Fruit fly (Drosophila melanogaster) whole organism, embryonic: Measurements from ENCODE around the gene CG42263.

Experiments used
- Ada2b ChIP-seq: fragments of 200-800 bp; sonication (Bioruptor generic); IDR thresholded peaks from 2 replicates; pipeline ENCODE4 v1.3.6; 2022; ENCODE audit warnings: missing biosample characterization, missing genetic modification characterization
- CG10366 ChIP-seq: fragments of 200-800 bp; sonication (Bioruptor generic); IDR thresholded peaks from 2 replicates; pipeline ENCODE4 v1.3.6; 2022; ENCODE audit warnings: missing biosample characterization, missing genetic modification characterization
- CG12744 ChIP-seq: fragments of 200-800 bp; sonication (Bioruptor generic); optimal IDR thresholded peaks from 2 replicates; lab custom pipeline; 2016; ENCODE audit warnings: missing biosample characterization, missing genetic modification characterization
- CG14441 ChIP-seq: fragments of 200-800 bp; sonication (Bioruptor generic); IDR thresholded peaks from 2 replicates; pipeline ENCODE4 v1.3.6; 2022; ENCODE audit warnings: missing biosample characterization, missing genetic modification characterization
- CG17186 ChIP-seq: fragments of 200-800 bp; sonication (Bioruptor generic); optimal IDR thresholded peaks from 3 replicates; lab custom pipeline; 2017; ENCODE audit warnings: missing biosample characterization, missing genetic modification reagents, missing genetic modification characterization
- CG17612 ChIP-seq: fragments of 200-800 bp; sonication (Bioruptor generic); IDR thresholded peaks from 2 replicates; pipeline ENCODE4 v1.3.6; 2022; ENCODE audit warnings: missing biosample characterization, missing genetic modification characterization
- CG18764 ChIP-seq: fragments of 200-800 bp; sonication (Bioruptor generic); optimal IDR thresholded peaks from 3 replicates; lab custom pipeline; 2016; ENCODE audit warnings: missing biosample characterization, missing genetic modification characterization
- CG2129 ChIP-seq: fragments of 200-800 bp; sonication (Bioruptor generic); IDR thresholded peaks from 2 replicates; pipeline ENCODE4 v1.3.6; 2022; ENCODE audit warnings: missing biosample characterization, missing genetic modification characterization; ENCODE audit not compliant: partially characterized antibody
- CG30020 ChIP-seq: fragments of 200-800 bp; optimal IDR thresholded peaks from 2 replicates; lab custom pipeline; 2019; ENCODE audit warnings: missing biosample characterization, mild to moderate bottlenecking, missing genetic modification characterization, moderate library complexity
- CG3995 ChIP-seq: fragments of 200-800 bp; sonication (Bioruptor generic); optimal IDR thresholded peaks from 3 replicates; lab custom pipeline; 2016; ENCODE audit warnings: missing biosample characterization, missing genetic modification characterization
- CG5180 ChIP-seq: fragments of 200-800 bp; sonication (Bioruptor generic); optimal IDR thresholded peaks from 3 replicates; lab custom pipeline; 2017; ENCODE audit warnings: missing biosample characterization, missing genetic modification characterization, mild to moderate bottlenecking, moderate library complexity, missing genetic modification reagents
- CG7963 ChIP-seq: fragments of 200-800 bp; sonication (Bioruptor generic); IDR thresholded peaks from 3 replicates; pipeline ENCODE4 v1.3.6; 2022; ENCODE audit warnings: missing biosample characterization, missing genetic modification characterization; ENCODE audit not compliant: partially characterized antibody
- CG8765 ChIP-seq: fragments of 200-800 bp; sonication (Bioruptor generic); IDR thresholded peaks from 2 replicates; pipeline ENCODE4 v1.3.6; 2022; ENCODE audit warnings: missing biosample characterization, missing genetic modification characterization
- CG9609 ChIP-seq: fragments of 200-800 bp; sonication (Bioruptor generic); optimal IDR thresholded peaks from 3 replicates; lab custom pipeline; 2016; ENCODE audit warnings: missing biosample characterization, missing genetic modification characterization
- D ChIP-seq, 2 experiments: fragments of 200-800 bp in 1 of 2; fragments of >200 bp in 1 of 2; sonication (Bioruptor generic) in 1 of 2; optimal IDR thresholded peaks; 2 replicates in 1 of 2; 3 replicates in 1 of 2; lab custom pipeline; 2017; ENCODE audit warnings: mild to moderate bottlenecking in 1 of 2, missing biosample characterization in 1 of 2, missing genetic modification characterization in 1 of 2, missing genetic modification reagents in 1 of 2
- Dbx ChIP-seq: fragments of 200-800 bp; sonication (Bioruptor generic); IDR thresholded peaks from 3 replicates; pipeline ENCODE4 v1.3.6; 2022; ENCODE audit warnings: missing biosample characterization, missing genetic modification characterization
- Deaf1 ChIP-seq: fragments of 200-800 bp; optimal IDR thresholded peaks from 3 replicates; lab custom pipeline; 2019; ENCODE audit warnings: missing biosample characterization, mild to moderate bottlenecking, missing genetic modification characterization, moderate library complexity
- E2f1 ChIP-seq: fragments of 200-800 bp; sonication (Bioruptor generic); IDR thresholded peaks from 2 replicates; pipeline ENCODE4 v1.3.6; 2022; ENCODE audit warnings: missing biosample characterization, missing genetic modification characterization
- HLHmδ ChIP-seq: fragments of 200-800 bp; sonication (Bioruptor generic); optimal IDR thresholded peaks from 2 replicates; lab custom pipeline; 2018; ENCODE audit warnings: missing biosample characterization, mild to moderate bottlenecking, missing genetic modification characterization, moderate library complexity
- Hr78 ChIP-seq, 2 experiments: fragments of 200-800 bp in 1 of 2; fragments of >200 bp in 1 of 2; sonication (Bioruptor generic) in 1 of 2; optimal IDR thresholded peaks; 2 replicates each; lab custom pipeline; 2017 to 2019; ENCODE audit warnings: missing biosample characterization in 2 of 2, missing genetic modification characterization in 2 of 2, mild to moderate bottlenecking in 1 of 2, moderate library complexity in 1 of 2
- Jarid2 ChIP-seq: fragments of 200-800 bp; sonication (Bioruptor generic); optimal IDR thresholded peaks from 3 replicates; lab custom pipeline; 2017; ENCODE audit warnings: mild to moderate bottlenecking, missing biosample characterization, missing genetic modification reagents, missing genetic modification characterization
- NFAT ChIP-seq: fragments of 200-800 bp; sonication (Bioruptor generic); IDR thresholded peaks from 2 replicates; pipeline ENCODE4 v1.3.6; 2022; ENCODE audit warnings: missing biosample characterization, missing genetic modification characterization
- NK7.1 ChIP-seq: fragments of 200-800 bp; sonication (Bioruptor generic); optimal IDR thresholded peaks from 3 replicates; lab custom pipeline; 2016; ENCODE audit warnings: missing biosample characterization, missing genetic modification characterization
- Oli ChIP-seq: fragments of 200-800 bp; sonication (Bioruptor generic); optimal IDR thresholded peaks from 2 replicates; lab custom pipeline; 2018; ENCODE audit warnings: missing biosample characterization, mild to moderate bottlenecking, missing genetic modification characterization, moderate library complexity
- PHDP ChIP-seq: fragments of 200-800 bp; sonication (Bioruptor generic); optimal IDR thresholded peaks from 3 replicates; lab custom pipeline; 2018; ENCODE audit warnings: missing biosample characterization, mild to moderate bottlenecking, missing genetic modification characterization, moderate library complexity
- Spps ChIP-seq: fragments of 200-800 bp; sonication (Bioruptor generic); optimal IDR thresholded peaks from 2 replicates; lab custom pipeline; 2018; ENCODE audit warnings: missing biosample characterization, mild to moderate bottlenecking, missing genetic modification characterization
- Vsx1 ChIP-seq: fragments of 200-800 bp; sonication (Bioruptor generic); optimal IDR thresholded peaks from 2 replicates; lab custom pipeline; 2017; ENCODE audit warnings: missing biosample characterization, mild to moderate bottlenecking, missing genetic modification characterization, missing genetic modification reagents
- ac ChIP-seq: fragments of 200-800 bp; sonication (Bioruptor generic); optimal IDR thresholded peaks from 3 replicates; lab custom pipeline; 2017; ENCODE audit warnings: missing biosample characterization, mild to moderate bottlenecking, missing genetic modification characterization
- br ChIP-seq: fragments of >200 bp; optimal IDR thresholded peaks from 2 replicates; lab custom pipeline; 2017
- caup ChIP-seq: fragments of 200-800 bp; sonication (Bioruptor generic); optimal IDR thresholded peaks from 3 replicates; lab custom pipeline; 2017; ENCODE audit warnings: missing biosample characterization, mild to moderate bottlenecking, missing genetic modification characterization, moderate library complexity; ENCODE audit not compliant: severe bottlenecking
- ci ChIP-seq: fragments of 200-800 bp; sonication (Bioruptor generic); IDR thresholded peaks from 3 replicates; pipeline ENCODE4 v1.3.6; 2022; ENCODE audit warnings: missing biosample characterization, missing genetic modification characterization
- crc ChIP-seq: fragments of 200-800 bp; sonication (Bioruptor generic); optimal IDR thresholded peaks from 2 replicates; lab custom pipeline; 2016; ENCODE audit warnings: missing biosample characterization, missing genetic modification characterization
- dan ChIP-seq: fragments of 200-800 bp; sonication (Bioruptor generic); IDR thresholded peaks from 2 replicates; pipeline ENCODE4 v1.3.6; 2022; ENCODE audit warnings: missing biosample characterization, missing genetic modification characterization
- fd102C ChIP-seq: fragments of 200-800 bp; sonication (Bioruptor generic); optimal IDR thresholded peaks from 2 replicates; lab custom pipeline; 2018; ENCODE audit warnings: missing biosample characterization, mild to moderate bottlenecking, missing genetic modification characterization, moderate library complexity
- fd96Cb ChIP-seq: fragments of 200-800 bp; sonication (Bioruptor generic); optimal IDR thresholded peaks from 2 replicates; lab custom pipeline; 2018; ENCODE audit warnings: missing biosample characterization, mild to moderate bottlenecking, missing genetic modification characterization, moderate library complexity
- fu2 ChIP-seq: fragments of 200-800 bp; sonication (Bioruptor generic); optimal IDR thresholded peaks from 2 replicates; lab custom pipeline; 2016; ENCODE audit warnings: missing biosample characterization, missing genetic modification characterization
- gce ChIP-seq: fragments of 200-800 bp; sonication (Bioruptor generic); IDR thresholded peaks from 3 replicates; pipeline ENCODE4 v1.3.6; 2022; ENCODE audit warnings: missing biosample characterization, missing genetic modification characterization
- ken ChIP-seq: fragments of 200-800 bp; sonication (Bioruptor generic); IDR thresholded peaks from 3 replicates; pipeline ENCODE4 v1.3.6; 2022; ENCODE audit warnings: missing biosample characterization, missing genetic modification characterization
- lilli ChIP-seq: fragments of 200-800 bp; sonication (Bioruptor generic); optimal IDR thresholded peaks from 3 replicates; lab custom pipeline; 2016; ENCODE audit warnings: missing biosample characterization, missing genetic modification characterization
- pita ChIP-seq: fragments of 200-800 bp; sonication (Bioruptor generic); optimal IDR thresholded peaks from 2 replicates; lab custom pipeline; 2017; ENCODE audit warnings: missing biosample characterization, mild to moderate bottlenecking, missing genetic modification characterization
- prd ChIP-seq, 3 experiments: fragments of >200 bp in 2 of 3; fragments of 200-800 bp in 1 of 3; sonication (Bioruptor generic) in 1 of 3; optimal IDR thresholded peaks in 2 of 3; IDR thresholded peaks in 1 of 3; 2 replicates in 2 of 3; 3 replicates in 1 of 3; pipeline versions ENCODE4 v1.3.6 to Lab custom; 2017 to 2022; ENCODE audit warnings: missing biosample characterization in 1 of 3, missing genetic modification characterization in 1 of 3
- row ChIP-seq: fragments of 200-800 bp; sonication (Bioruptor generic); IDR thresholded peaks from 3 replicates; pipeline ENCODE4 v1.3.6; 2022; ENCODE audit warnings: missing biosample characterization, missing genetic modification characterization
- schlank ChIP-seq: fragments of 200-800 bp; sonication (Bioruptor generic); optimal IDR thresholded peaks from 2 replicates; lab custom pipeline; 2018; ENCODE audit warnings: missing biosample characterization, mild to moderate bottlenecking, missing genetic modification characterization
- shn ChIP-seq: fragments of 200-800 bp; sonication (Bioruptor generic); optimal IDR thresholded peaks from 3 replicates; lab custom pipeline; 2016; ENCODE audit warnings: missing biosample characterization, missing genetic modification characterization
- sr ChIP-seq: fragments of 200-800 bp; sonication (Bioruptor generic); IDR thresholded peaks from 3 replicates; pipeline ENCODE4 v1.3.6; 2022; ENCODE audit warnings: missing biosample characterization, missing genetic modification characterization
- stc ChIP-seq: fragments of 200-800 bp; sonication (Bioruptor generic); IDR thresholded peaks from 2 replicates; pipeline ENCODE4 v1.3.6; 2022; ENCODE audit warnings: missing biosample characterization, missing genetic modification characterization
- tgo ChIP-seq: fragments of 200-800 bp; sonication (Bioruptor generic); IDR thresholded peaks from 3 replicates; pipeline ENCODE4 v1.3.6; 2022; ENCODE audit warnings: missing biosample characterization, missing genetic modification characterization
- tin ChIP-seq: fragments of 200-800 bp; sonication (Bioruptor generic); optimal IDR thresholded peaks from 3 replicates; lab custom pipeline; 2016; ENCODE audit warnings: missing biosample characterization, missing genetic modification characterization
- unpg ChIP-seq: fragments of 200-800 bp; sonication (Bioruptor generic); optimal IDR thresholded peaks from 3 replicates; lab custom pipeline; 2018; ENCODE audit warnings: missing biosample characterization, mild to moderate bottlenecking, missing genetic modification characterization, moderate library complexity
- vnd ChIP-seq: fragments of 200-800 bp; sonication (Bioruptor generic); IDR thresholded peaks from 3 replicates; pipeline ENCODE4 v1.3.6; 2022; ENCODE audit warnings: missing biosample characterization, missing genetic modification characterization; ENCODE audit not compliant: partially characterized antibody

CG42263 gene

dm6 chr3L:19991714-19992231 lies 36.2 kb upstream of the CG42263 start, which contains the start of the genes CG7646 and Nca (continued):
- TF ChIP-seq Deaf1 (tag; lab: Kevin White, UChicago) (no peak), CG17186 (peak; percentile 6), Spps (tag; lab: Kevin White, UChicago) (no peak), pita (no peak), CG5180 (no peak), Hr78 (GFP tag; optimal IDR thresholded peaks at IDR 0.05; lab: Kevin White, UChicago) (no peak), CG18764 (GFP tag; lab: Kevin White, UChicago) (no peak), D (optimal IDR thresholded peaks at IDR 0.05; lab: Kevin White, UChicago) (no peak), D (GFP tag; optimal IDR thresholded peaks at IDR 0.05; lab: Kevin White, UChicago) (no peak), CG14441 (GFP tag; lab: Robert Waterston, UW) (no peak), Ada2b (GFP tag; lab: Robert Waterston, UW) (no peak), caup (GFP tag; lab: Kevin White, UChicago) (no peak), fd102C (GFP tag; lab: Kevin White, UChicago) (no peak), tgo (GFP tag; lab: Robert Waterston, UW) (no peak), fd96Cb (tag; lab: Kevin White, UChicago) (no peak), HLHmδ (GFP tag; lab: Kevin White, UChicago) (no peak), unpg (GFP tag; lab: Kevin White, UChicago) (no peak), CG10366 (GFP tag; lab: Robert Waterston, UW) (no peak), Jarid2 (GFP tag; lab: Kevin White, UChicago) (no peak), shn (GFP tag; lab: Kevin White, UChicago) (no peak), ac (GFP tag; lab: Kevin White, UChicago) (peak; percentile 10), fu2 (no peak), stc (GFP tag; lab: Robert Waterston, UW) (no peak; the same call in 1 of the 2 replicates), schlank (no peak), tin (no peak), PHDP (tag; lab: Kevin White, UChicago) (no peak), CG8765 (GFP tag; lab: Robert Waterston, UW) (no peak), ken (no peak), CG3995 (peak; percentile 82), lilli (peak; percentile 17), Oli (tag; lab: Kevin White, UChicago) (no peak), CG9609 (GFP tag; lab: Kevin White, UChicago) (no peak), dan (GFP tag; lab: Robert Waterston, UW) (no peak), br (no peak), Dbx (GFP tag; lab: Robert Waterston, UW) (no peak), NFAT (GFP tag; lab: Robert Waterston, UW) (no peak), row (GFP tag; lab: Robert Waterston, UW) (peak; percentile 50; the same call in 1 of the 3 replicates), CG30020 (peak; percentile 93), E2f1 (GFP tag; lab: Robert Waterston, UW) (no peak), crc (no peak), CG17612 (GFP tag; lab: Robert Waterston, UW) (no peak), ci (GFP tag; lab: Robert Waterston, UW) (no peak), vnd (peak; percentile 90), CG2129 (GFP tag; lab: Robert Waterston, UW) (peak; percentile 69), NK7.1 (GFP tag; lab: Kevin White, UChicago) (no peak), CG12744 (GFP tag; lab: Kevin White, UChicago) (no peak), Vsx1 (GFP tag; lab: Kevin White, UChicago) (no peak), CG7963 (peak; percentile 91), sr (GFP tag; lab: Robert Waterston, UW) (no peak), prd (optimal IDR thresholded peaks at IDR 0.05; lab: Kevin White, UChicago) (no peak), prd (GFP tag; IDR thresholded peaks at IDR 0.05; lab: Robert Waterston, UW) (no peak), gce (GFP tag; lab: Robert Waterston, UW) (no peak)
